Fruit fly (Drosophila melanogaster) whole organism, embryonic: ENCODE results near the gene Snr1.

Source experiments
- Bdp1 ChIP-seq: fragments of 200-800 bp; sonication (Bioruptor generic); optimal IDR thresholded peaks from 3 replicates; lab custom pipeline; 2016; ENCODE audit warnings: missing biosample characterization, missing genetic modification characterization
- CG10321 ChIP-seq: fragments of 200-800 bp; sonication (Bioruptor generic); IDR thresholded peaks from 2 replicates; pipeline ENCODE4 v1.3.6; 2022; ENCODE audit warnings: missing biosample characterization, missing genetic modification characterization
- CG10979 ChIP-seq: fragments of 200-800 bp; sonication (Bioruptor generic); optimal IDR thresholded peaks from 2 replicates; lab custom pipeline; 2018; ENCODE audit warnings: missing biosample characterization, mild to moderate bottlenecking, missing genetic modification characterization, moderate library complexity
- CG11456 ChIP-seq: fragments of 200-800 bp; sonication (Bioruptor generic); IDR thresholded peaks from 3 replicates; pipeline ENCODE4 v1.3.6; 2022; ENCODE audit warnings: missing biosample characterization, missing genetic modification characterization
- CG11696 ChIP-seq: fragments of 200-800 bp; sonication (Bioruptor generic); IDR thresholded peaks from 2 replicates; pipeline ENCODE4 v1.3.6; 2022; ENCODE audit warnings: missing biosample characterization, missing genetic modification characterization
- CG14965 ChIP-seq: fragments of 200-800 bp; sonication (Bioruptor generic); optimal IDR thresholded peaks from 2 replicates; lab custom pipeline; 2016; ENCODE audit warnings: missing biosample characterization, missing genetic modification characterization, borderline replicate concordance
- CG17361 ChIP-seq: fragments of 200-800 bp; sonication (Bioruptor generic); IDR thresholded peaks from 3 replicates; pipeline ENCODE4 v1.3.6; 2022; ENCODE audit warnings: missing biosample characterization, missing genetic modification characterization
- CG2712 ChIP-seq: fragments of 200-800 bp; optimal IDR thresholded peaks from 3 replicates; lab custom pipeline; 2019; ENCODE audit warnings: missing biosample characterization, mild to moderate bottlenecking, missing genetic modification characterization, moderate library complexity
- CG2875 ChIP-seq: fragments of 200-800 bp; sonication (Bioruptor generic); optimal IDR thresholded peaks from 2 replicates; lab custom pipeline; 2017; ENCODE audit warnings: missing biosample characterization, mild to moderate bottlenecking, missing genetic modification characterization, missing genetic modification reagents
- CG31365 ChIP-seq: fragments of 200-800 bp; sonication (Bioruptor generic); optimal IDR thresholded peaks from 2 replicates; lab custom pipeline; 2018; ENCODE audit warnings: missing biosample characterization, mild to moderate bottlenecking, missing genetic modification characterization
- CG6689 ChIP-seq: fragments of 200-800 bp; sonication (Bioruptor generic); IDR thresholded peaks from 2 replicates; pipeline ENCODE4 v1.3.6; 2022; ENCODE audit warnings: missing biosample characterization, missing genetic modification characterization
- CG6813 ChIP-seq: fragments of 200-800 bp; sonication (Bioruptor generic); optimal IDR thresholded peaks from 2 replicates; lab custom pipeline; 2017; ENCODE audit warnings: missing biosample characterization, missing genetic modification characterization, mild to moderate bottlenecking, moderate library complexity, missing genetic modification reagents
- CG7786 ChIP-seq: fragments of 200-800 bp; sonication (Bioruptor generic); optimal IDR thresholded peaks from 2 replicates; lab custom pipeline; 2016; ENCODE audit warnings: missing biosample characterization, missing genetic modification characterization
- CG8281 ChIP-seq: fragments of 200-800 bp; sonication (Bioruptor generic); optimal IDR thresholded peaks from 2 replicates; lab custom pipeline; 2018; ENCODE audit warnings: missing biosample characterization, mild to moderate bottlenecking, missing genetic modification characterization, moderate library complexity
- CG8359 ChIP-seq: fragments of 200-800 bp; sonication (Bioruptor generic); optimal IDR thresholded peaks from 2 replicates; lab custom pipeline; 2017; ENCODE audit warnings: missing biosample characterization, mild to moderate bottlenecking, missing genetic modification characterization, borderline replicate concordance
- Hr78 ChIP-seq, 2 experiments: fragments of 200-800 bp in 1 of 2; fragments of >200 bp in 1 of 2; sonication (Bioruptor generic) in 1 of 2; optimal IDR thresholded peaks; 2 replicates each; lab custom pipeline; 2017 to 2019; ENCODE audit warnings: missing biosample characterization in 2 of 2, missing genetic modification characterization in 2 of 2, mild to moderate bottlenecking in 1 of 2, moderate library complexity in 1 of 2
- NFAT ChIP-seq: fragments of 200-800 bp; sonication (Bioruptor generic); IDR thresholded peaks from 2 replicates; pipeline ENCODE4 v1.3.6; 2022; ENCODE audit warnings: missing biosample characterization, missing genetic modification characterization
- NfI ChIP-seq: fragments of 200-800 bp; sonication (Bioruptor generic); optimal IDR thresholded peaks from 3 replicates; lab custom pipeline; 2018; ENCODE audit warnings: missing biosample characterization, mild to moderate bottlenecking, missing genetic modification characterization, moderate library complexity
- Oaz ChIP-seq: fragments of 200-800 bp; sonication (Bioruptor generic); IDR thresholded peaks from 2 replicates; pipeline ENCODE4 v1.3.6; 2022; ENCODE audit warnings: missing biosample characterization, missing genetic modification characterization
- Oli ChIP-seq: fragments of 200-800 bp; sonication (Bioruptor generic); optimal IDR thresholded peaks from 2 replicates; lab custom pipeline; 2018; ENCODE audit warnings: missing biosample characterization, mild to moderate bottlenecking, missing genetic modification characterization, moderate library complexity
- Trl ChIP-seq, 3 experiments: fragments of >200 bp in 2 of 3; fragments of 200-800 bp in 1 of 3; sonication (Bioruptor generic) in 1 of 3; optimal IDR thresholded peaks; 2 replicates in 1 of 3; 3 replicates in 2 of 3; lab custom pipeline; 2016 to 2017; ENCODE audit warnings: missing biosample characterization in 1 of 3, missing genetic modification characterization in 1 of 3
- YL-1 ChIP-seq: fragments of 200-800 bp; sonication (Bioruptor generic); optimal IDR thresholded peaks from 3 replicates; lab custom pipeline; 2017; ENCODE audit warnings: missing biosample characterization, mild to moderate bottlenecking, missing genetic modification characterization
- ac ChIP-seq: fragments of 200-800 bp; sonication (Bioruptor generic); optimal IDR thresholded peaks from 3 replicates; lab custom pipeline; 2017; ENCODE audit warnings: missing biosample characterization, mild to moderate bottlenecking, missing genetic modification characterization
- amos ChIP-seq: fragments of 200-800 bp; sonication (Bioruptor generic); IDR thresholded peaks from 2 replicates; pipeline ENCODE4 v1.3.6; 2022; ENCODE audit warnings: missing biosample characterization, missing genetic modification characterization; ENCODE audit not compliant: partially characterized antibody
- ara ChIP-seq: fragments of 200-800 bp; sonication (Bioruptor generic); IDR thresholded peaks from 2 replicates; pipeline ENCODE4 v1.3.6; 2022; ENCODE audit warnings: missing biosample characterization, missing genetic modification characterization
- bigmax ChIP-seq: fragments of 200-800 bp; sonication (Bioruptor generic); optimal IDR thresholded peaks from 2 replicates; lab custom pipeline; 2018; ENCODE audit warnings: missing biosample characterization, mild to moderate bottlenecking, missing genetic modification characterization
- chm ChIP-seq: fragments of 200-800 bp; sonication (Bioruptor generic); IDR thresholded peaks from 2 replicates; pipeline ENCODE4 v1.3.6; 2022; ENCODE audit warnings: missing biosample characterization, missing genetic modification characterization
- crc ChIP-seq: fragments of 200-800 bp; sonication (Bioruptor generic); optimal IDR thresholded peaks from 2 replicates; lab custom pipeline; 2016; ENCODE audit warnings: missing biosample characterization, missing genetic modification characterization
- cwo ChIP-seq: fragments of 200-800 bp; sonication (Bioruptor generic); optimal IDR thresholded peaks from 3 replicates; lab custom pipeline; 2017; ENCODE audit warnings: missing biosample characterization, missing genetic modification characterization, mild to moderate bottlenecking, moderate library complexity, missing genetic modification reagents
- da ChIP-seq: fragments of 200-800 bp; sonication (Bioruptor generic); optimal IDR thresholded peaks from 2 replicates; lab custom pipeline; 2016; ENCODE audit warnings: missing biosample characterization, missing genetic modification characterization
- disco-r ChIP-seq: fragments of 200-800 bp; sonication (Bioruptor generic); optimal IDR thresholded peaks from 2 replicates; lab custom pipeline; 2016; ENCODE audit warnings: missing biosample characterization, missing genetic modification characterization
- dmrt11E ChIP-seq: fragments of 200-800 bp; sonication (Bioruptor generic); optimal IDR thresholded peaks from 3 replicates; lab custom pipeline; 2018; ENCODE audit warnings: missing biosample characterization, mild to moderate bottlenecking, missing genetic modification characterization, moderate library complexity
- dpn ChIP-seq, 2 experiments: fragments of 200-800 bp; sonication (Bioruptor generic); optimal IDR thresholded peaks; 3 replicates each; lab custom pipeline; 2016; ENCODE audit warnings: missing biosample characterization in 2 of 2, missing genetic modification characterization in 2 of 2
- en ChIP-seq: fragments of 200-800 bp; sonication (Bioruptor generic); optimal IDR thresholded peaks from 2 replicates; lab custom pipeline; 2016; ENCODE audit warnings: missing biosample characterization, missing genetic modification characterization
- gce ChIP-seq: fragments of 200-800 bp; sonication (Bioruptor generic); IDR thresholded peaks from 3 replicates; pipeline ENCODE4 v1.3.6; 2022; ENCODE audit warnings: missing biosample characterization, missing genetic modification characterization
- gfzf ChIP-seq: fragments of 200-800 bp; sonication (Bioruptor generic); optimal IDR thresholded peaks from 2 replicates; lab custom pipeline; 2016; ENCODE audit warnings: missing biosample characterization, mild to moderate bottlenecking, missing genetic modification characterization, moderate library complexity
- kay ChIP-seq: fragments of 200-800 bp; sonication (Bioruptor generic); optimal IDR thresholded peaks from 2 replicates; lab custom pipeline; 2016; ENCODE audit warnings: missing biosample characterization, missing genetic modification characterization
- klu ChIP-seq: fragments of 200-800 bp; sonication (Bioruptor generic); IDR thresholded peaks from 2 replicates; pipeline ENCODE4 v1.3.6; 2022; ENCODE audit warnings: missing biosample characterization, missing genetic modification characterization
- lab ChIP-seq: fragments of 200-800 bp; sonication (Bioruptor generic); optimal IDR thresholded peaks from 3 replicates; lab custom pipeline; 2017; ENCODE audit warnings: missing biosample characterization, missing genetic modification characterization, mild to moderate bottlenecking, moderate library complexity, missing genetic modification reagents
- pnt ChIP-seq: fragments of 200-800 bp; sonication (Bioruptor generic); optimal IDR thresholded peaks from 3 replicates; lab custom pipeline; 2016; ENCODE audit warnings: missing biosample characterization, missing genetic modification characterization
- ranshi ChIP-seq: fragments of 200-800 bp; sonication (Bioruptor generic); IDR thresholded peaks from 2 replicates; pipeline ENCODE4 v1.3.6; 2022; ENCODE audit warnings: missing biosample characterization, missing genetic modification characterization
- row ChIP-seq: fragments of 200-800 bp; sonication (Bioruptor generic); IDR thresholded peaks from 3 replicates; pipeline ENCODE4 v1.3.6; 2022; ENCODE audit warnings: missing biosample characterization, missing genetic modification characterization
- so ChIP-seq: fragments of 200-800 bp; sonication (Bioruptor generic); IDR thresholded peaks from 3 replicates; pipeline ENCODE4 v1.3.6; 2022; ENCODE audit warnings: missing biosample characterization, missing genetic modification characterization
- ssp ChIP-seq: fragments of 200-800 bp; sonication (Bioruptor generic); IDR thresholded peaks from 2 replicates; pipeline ENCODE4 v1.3.6; 2022; ENCODE audit warnings: missing biosample characterization, missing genetic modification characterization
- tap ChIP-seq: fragments of 200-800 bp; optimal IDR thresholded peaks from 3 replicates; lab custom pipeline; 2019; ENCODE audit warnings: missing biosample characterization, mild to moderate bottlenecking, missing genetic modification characterization, moderate library complexity
- tll ChIP-seq, 2 experiments: fragments of 200-800 bp in 1 of 2; fragments of >200 bp in 1 of 2; sonication (Bioruptor generic) in 1 of 2; optimal IDR thresholded peaks; 2 replicates each; lab custom pipeline; 2017 to 2019; ENCODE audit warnings: missing biosample characterization in 2 of 2, missing genetic modification characterization in 2 of 2, mild to moderate bottlenecking in 1 of 2, moderate library complexity in 1 of 2
- vnd ChIP-seq: fragments of 200-800 bp; sonication (Bioruptor generic); IDR thresholded peaks from 3 replicates; pipeline ENCODE4 v1.3.6; 2022; ENCODE audit warnings: missing biosample characterization, missing genetic modification characterization; ENCODE audit not compliant: partially characterized antibody
- yki ChIP-seq: fragments of >200 bp; optimal IDR thresholded peaks from 3 replicates; lab custom pipeline; 2018
- z ChIP-seq: fragments of 200-800 bp; sonication (Bioruptor generic); IDR thresholded peaks from 3 replicates; pipeline ENCODE4 v1.3.6; 2022; ENCODE audit warnings: missing biosample characterization, missing genetic modification characterization

The Snr1 gene

DNA sequence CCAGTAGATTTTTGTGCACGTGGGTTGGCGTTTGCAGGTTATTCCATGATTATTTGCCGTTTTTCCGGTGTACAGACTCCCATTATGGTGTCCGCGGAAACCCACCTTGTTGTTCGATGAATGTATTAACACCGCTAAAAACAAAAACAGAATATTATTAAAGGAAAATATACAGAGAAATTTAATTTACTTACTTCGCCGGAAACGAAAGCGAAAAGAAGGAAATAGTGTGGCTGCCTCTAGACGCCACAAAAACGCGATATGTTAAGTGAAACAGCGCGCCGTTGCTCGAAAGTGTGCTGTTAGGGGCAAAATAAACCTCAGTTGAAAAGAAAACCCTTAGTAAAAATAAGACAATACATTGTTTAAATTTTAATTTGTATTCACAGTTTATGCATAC is 3.9 kb upstream of the Snr1 start, which contains the start of gene RpL35A (continued):
- TF ChIP-seq chm (GFP tag; lab: Robert Waterston, UW) (peak; percentile 90), CG11456 (GFP tag; lab: Robert Waterston, UW) (peak; percentile 77; the same call in 2 of the 3 replicates), ranshi (GFP tag; lab: Robert Waterston, UW) (no peak; the same call in 1 of the 2 replicates), cwo (GFP tag; lab: Kevin White, UChicago) (peak; percentile 52), da (GFP tag; lab: Kevin White, UChicago) (peak; percentile 35), lab (GFP tag; lab: Kevin White, UChicago) (peak; percentile 92), row (GFP tag; lab: Robert Waterston, UW) (0 out of 3 replicates have a peak, but pooled peaks have one; percentile 40), bigmax (GFP tag; lab: Kevin White, UChicago) (peak; percentile 75), CG31365 (tag; lab: Kevin White, UChicago) (peak; percentile 61), CG17361 (GFP tag; lab: Robert Waterston, UW) (peak; percentile 66; the same call in 2 of the 3 replicates), gce (GFP tag; lab: Robert Waterston, UW) (peak; percentile 80; the same call in 2 of the 3 replicates), vnd (no peak), NfI (GFP tag; lab: Kevin White, UChicago) (peak; percentile 87), CG6813 (peak; percentile 84), tap (tag; lab: Kevin White, UChicago) (peak; percentile 63), CG6689 (GFP tag; lab: Robert Waterston, UW) (no peak), CG11696 (GFP tag; lab: Robert Waterston, UW) (no peak), amos (GFP tag; lab: Robert Waterston, UW) (no peak; the same call in 1 of the 2 replicates), Hr78 (GFP tag; optimal IDR thresholded peaks at IDR 0.05; lab: Kevin White, UChicago) (no peak), Trl (optimal IDR thresholded peaks at IDR 0.05; lab: Kevin White, UChicago) (no peak), Trl (GFP tag; optimal IDR thresholded peaks at IDR 0.05; lab: Kevin White, UChicago) (peak; percentile 70), en (GFP tag; lab: Kevin White, UChicago) (peak; percentile 57), pnt (no peak), ssp (GFP tag; lab: Robert Waterston, UW) (no peak), tll (GFP tag; optimal IDR thresholded peaks at IDR 0.05; lab: Kevin White, UChicago) (no peak), CG10321 (GFP tag; lab: Robert Waterston, UW) (peak; percentile 17; the same call in 1 of the 2 replicates), kay (GFP tag; lab: Kevin White, UChicago) (no peak), CG10979 (tag; lab: Kevin White, UChicago) (peak; percentile 60), CG8281 (tag; lab: Kevin White, UChicago) (peak; percentile 35), dpn (GFP tag; optimal IDR thresholded peaks at IDR 0.05; lab: Kevin White, UChicago) (peak in 1 of 2 experiments; percentile 71), klu (GFP tag; lab: Robert Waterston, UW) (no peak), ac (GFP tag; lab: Kevin White, UChicago) (peak; percentile 61), yki (lab: Kevin White, UChicago) (no peak), CG7786 (GFP tag; lab: Kevin White, UChicago) (peak; percentile 24), dmrt11E (tag; lab: Kevin White, UChicago) (peak; percentile 61), disco-r (GFP tag; lab: Kevin White, UChicago) (peak; percentile 41), CG14965 (GFP tag; lab: Kevin White, UChicago) (no peak), Bdp1 (GFP tag; lab: Kevin White, UChicago) (peak; percentile 55), gfzf (GFP tag; lab: Kevin White, UChicago) (peak; percentile 87), ara (GFP tag; lab: Robert Waterston, UW) (no peak), z (GFP tag; lab: Robert Waterston, UW) (0 out of 3 replicates have a peak, but pooled peaks have one; percentile 20), NFAT (GFP tag; lab: Robert Waterston, UW) (peak; percentile 58; the same call in 1 of the 2 replicates), Oaz (GFP tag; lab: Robert Waterston, UW) (no peak), so (GFP tag; lab: Robert Waterston, UW) (peak; percentile 84; the same call in 2 of the 3 replicates), crc (peak; percentile 54), CG8359 (GFP tag; lab: Kevin White, UChicago) (peak; percentile 75), CG2712 (peak; percentile 59), Oli (tag; lab: Kevin White, UChicago) (peak; percentile 43), CG2875 (GFP tag; lab: Kevin White, UChicago) (peak; percentile 77), YL-1 (GFP tag; lab: Kevin White, UChicago) (peak; percentile 94)
